Worm (Caenorhabditis elegans): ENCODE measurements around the gene F25G6.8.
A peak's percentile ranks its signal among the peaks of the same experiment; 100 is the strongest.
"Not testable (repeated sequence)": the region's sequence is repeated elsewhere in the genome, so short reads cannot be mapped to it uniquely, and the experiment has no call there.

F25G6.8 gene

ce11 chrV:8580961-8581360 is 16.0 kb upstream of the F25G6.8 start, which contains the start of gene C10B5.1:
Gene C10B5.1 (plus strand): TSS chrV:8581261.
- TF ChIP-seq ceh-62 (tag; optimal IDR thresholded peaks at IDR 0.05), result no peak

ce11 chrV:8574762-8575161 is 9.8 kb upstream of the F25G6.8 start, which contains the start of gene F25G6.1:
Gene F25G6.1 (plus strand): TSS chrV:8575062.
- not testable (repeated sequence) for TF ChIP-seq fkh-10 (GFP tag; optimal IDR thresholded peaks at IDR 0.05); ZK337.2 (GFP tag; IDR thresholded peaks at IDR 0.05); Y105C5A.15 (GFP tag; IDR thresholded peaks at IDR 0.05)

ce11 chrV:8569841-8570361 is 4.9 kb upstream of the F25G6.8 start, which contains the start of the genes F25G6.9 and symk-1:
Gene F25G6.9 (minus strand): TSS chrV:8570000.
Gene symk-1 (plus strand): TSS chrV:8570311.
- TF ChIP-seq nhr-102 (tag; optimal IDR thresholded peaks at IDR 0.05), result peak; percentile 60
- peak; percentile 39 for TF ChIP-seq F10B5.3 (tag; optimal IDR thresholded peaks at IDR 0.05)
- TF ChIP-seq dve-1 (tag; optimal IDR thresholded peaks at IDR 0.05; ENCODE audit: insufficient read depth), result peak; percentile 54
- TF ChIP-seq hmg-1.1 (GFP tag; IDR thresholded peaks at IDR 0.05), result peak; percentile 70
- no peak for TF ChIP-seq spr-3 (GFP tag; optimal IDR thresholded peaks at IDR 0.05)
- TF ChIP-seq zip-2 (tag; optimal IDR thresholded peaks at IDR 0.05), result no peak
- peak; percentile 46 for TF ChIP-seq dmd-6 (GFP tag; IDR thresholded peaks at IDR 0.05)
- TF ChIP-seq ceh-44 (GFP tag; IDR thresholded peaks at IDR 0.05), result no peak
- TF ChIP-seq lir-3 (tag; optimal IDR thresholded peaks at IDR 0.05), result no peak
- no peak for TF ChIP-seq daf-16 (GFP tag; optimal IDR thresholded peaks at IDR 0.05)
- TF ChIP-seq daf-16 (tag; optimal IDR thresholded peaks at IDR 0.05), result no peak
- TF ChIP-seq F37D6.2 (tag; optimal IDR thresholded peaks at IDR 0.05), result no peak
- TF ChIP-seq nhr-6 (tag; optimal IDR thresholded peaks at IDR 0.05), result peak; percentile 35
- TF ChIP-seq tra-1 (GFP tag; IDR thresholded peaks at IDR 0.05), result 0 out of 2 replicates have a peak, but pooled peaks have one; percentile 14
- peak; percentile 63 for TF ChIP-seq dpl-1 (GFP tag; optimal IDR thresholded peaks at IDR 0.05)
- TF ChIP-seq F49E8.2 (tag; optimal IDR thresholded peaks at IDR 0.05; ENCODE audit: borderline replicate concordance), result peak; percentile 6
- TF ChIP-seq rbr-2 (tag; optimal IDR thresholded peaks at IDR 0.05), result no peak
- peak; percentile 51 for TF ChIP-seq hlh-11 (tag; optimal IDR thresholded peaks at IDR 0.05)
- peak; percentile 67 for TF ChIP-seq mes-2 (tag; optimal IDR thresholded peaks at IDR 0.05; ENCODE audit: poor library complexity, severe bottlenecking)
- TF ChIP-seq nhr-41 (GFP tag; IDR thresholded peaks at IDR 0.05), result no peak

ce11 chrV:8569172-8569571 is 4.2 kb upstream of the F25G6.8 start:
- TF ChIP-seq D1046.2 (GFP tag; IDR thresholded peaks at IDR 0.05) (no peak), unc-62 (GFP tag; optimal IDR thresholded peaks at IDR 0.05 in 1 of 2) (peak in 1 of 2 experiments; percentile 91), unc-62 (tag; optimal IDR thresholded peaks at IDR 0.05) (no peak), F26F4.8 (GFP tag; conservative IDR thresholded peaks at IDR 0.05) (no peak), cey-2 (tag; optimal IDR thresholded peaks at IDR 0.05; ENCODE audit: borderline replicate concordance, insufficient read depth) (no peak), mdt-29 (GFP tag; IDR thresholded peaks at IDR 0.05) (no peak), ama-1 (optimal IDR thresholded peaks at IDR 0.05) (no peak), saeg-2 (GFP tag; IDR thresholded peaks at IDR 0.05) (no peak), zfp-2 (tag; optimal IDR thresholded peaks at IDR 0.05) (no peak)

ce11 chrV:8560916-8561315 is 4.1 kb downstream of the F25G6.8 start, which contains the start of gene acr-16:
Gene acr-16 (plus strand): TSS chrV:8561216.
- TF ChIP-seq F37D6.2 (tag; optimal IDR thresholded peaks at IDR 0.05) (no peak), nhr-102 (tag; optimal IDR thresholded peaks at IDR 0.05) (no peak)
